Fruit fly (Drosophila melanogaster) ovary, adult (tissue): ENCODE results near the gene Sec61gamma.

Source experiments
- CG17801 ChIP-seq: fragments of 200-800 bp; optimal IDR thresholded peaks from 2 replicates; lab custom pipeline; 2019; ENCODE audit warnings: missing biosample characterization, mild to moderate bottlenecking, missing genetic modification characterization, moderate library complexity; ENCODE audit not compliant: partially characterized antibody

The Sec61gamma gene

DNA sequence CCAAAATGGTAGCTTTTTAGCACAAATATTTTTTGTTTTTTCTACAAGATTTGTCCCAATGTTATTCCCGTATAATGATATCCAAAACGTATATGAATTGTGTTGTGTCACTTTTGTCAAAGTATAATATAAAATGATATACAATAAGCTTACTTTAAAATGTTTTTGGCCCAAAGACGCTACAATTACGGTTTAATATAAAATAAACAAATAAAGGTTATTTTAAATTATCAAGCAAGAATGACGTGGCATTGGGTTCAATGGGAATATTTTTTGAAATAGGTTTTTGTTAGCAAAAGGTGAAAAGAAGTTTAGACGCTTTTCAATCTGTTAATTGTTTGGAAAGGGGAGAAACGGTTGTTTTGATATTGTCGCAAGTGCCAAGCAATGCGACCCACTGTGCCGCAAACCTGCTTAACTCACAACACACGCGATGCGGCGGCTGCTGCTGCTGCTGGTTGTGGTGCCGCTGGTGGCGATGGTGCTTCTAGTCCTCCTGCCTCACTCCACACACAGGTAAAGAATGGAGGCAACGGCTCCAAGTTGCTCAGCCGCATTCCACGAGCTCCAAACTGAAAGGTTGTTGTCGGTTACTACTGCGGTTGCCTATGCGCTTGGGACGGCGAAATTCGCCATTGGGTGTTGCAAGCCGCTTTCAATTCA lies 20.2 kb downstream of the Sec61gamma start:
- no peak for TF ChIP-seq CG17801 (GFP tag; lab: Kevin White, UChicago)

DNA sequence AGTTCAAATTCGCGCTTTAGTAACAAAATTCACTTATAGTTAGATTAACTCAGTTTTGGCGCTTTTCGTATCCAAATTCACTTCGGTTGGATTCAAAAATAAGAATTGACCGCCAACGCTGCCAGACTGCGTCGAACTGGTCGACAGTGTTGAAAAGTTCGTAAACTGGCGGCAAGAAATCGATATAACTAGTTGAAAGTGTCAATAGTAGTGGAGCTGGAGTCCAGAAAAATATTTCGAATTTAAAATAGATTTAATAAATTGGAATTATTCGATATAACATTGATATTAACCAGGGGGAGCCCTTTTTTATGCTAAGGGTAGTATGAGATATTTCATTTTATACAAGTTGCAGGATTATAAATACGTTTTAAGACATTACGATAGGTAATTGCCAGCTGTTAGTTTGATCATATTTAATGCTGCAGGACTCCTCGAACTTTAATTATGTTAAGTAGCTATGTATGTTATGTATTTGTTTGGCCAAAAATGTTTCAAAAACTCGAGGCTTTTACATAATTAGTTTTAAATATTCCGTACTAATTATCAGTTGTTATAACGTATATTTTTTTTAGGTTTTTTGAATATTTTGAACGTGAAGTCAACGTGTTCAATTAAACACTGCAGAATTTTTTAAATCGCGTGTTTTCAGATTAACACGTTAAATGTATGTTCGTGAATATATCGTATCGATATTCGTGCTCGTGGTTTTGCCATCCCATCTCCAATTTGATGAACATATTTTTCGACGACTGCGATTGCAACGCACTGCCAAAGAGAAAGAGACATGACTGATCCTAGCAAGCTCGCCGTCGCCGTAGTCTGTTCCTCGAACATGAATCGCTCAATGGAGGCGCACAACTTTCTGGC lies 21.0 kb downstream of the Sec61gamma start, which contains the start of the genes CG14223 and Ssu72:
CG14223 (minus strand) TSS at position 113 of the 870 bp plus-strand sequence.
Ssu72 (plus strand) TSS at position 703 of the 870 bp plus-strand sequence.
- no peak for TF ChIP-seq CG17801 (GFP tag; lab: Kevin White, UChicago)

- TF ChIP-seq CG17801 (GFP tag; lab: Kevin White, UChicago), result peak; percentile 13
Observed at dm6 chrX:19665684-19666141, 22.6 kb downstream of the Sec61gamma start.

DNA sequence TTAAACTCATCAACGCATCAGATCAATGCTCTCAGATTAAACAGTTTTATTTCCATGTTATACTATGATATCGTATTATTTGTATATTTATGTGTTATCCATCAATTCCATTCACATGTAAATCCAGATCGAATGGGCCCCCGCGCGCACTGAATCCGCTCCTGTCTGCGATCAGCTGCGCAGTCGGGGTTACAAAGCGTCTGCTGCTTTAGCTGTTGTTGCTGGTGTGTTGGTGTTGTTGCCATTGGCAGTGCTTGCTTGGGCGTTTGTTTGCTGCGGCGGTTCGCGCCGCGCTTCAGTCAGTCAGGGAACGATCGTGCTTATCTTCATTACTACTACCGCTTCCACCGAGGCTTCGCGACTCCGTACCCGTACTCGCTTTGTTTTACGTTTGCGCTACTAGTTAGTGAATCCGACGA lies 23.9 kb downstream of the Sec61gamma start, which contains the start of gene Zw:
Zw (plus strand) TSS at position 262 of the 419 bp plus-strand sequence.
- TF ChIP-seq CG17801 (GFP tag; lab: Kevin White, UChicago), result peak; percentile 69

dm6 chrX:19667444-19668104 lies 24.4 kb downstream of the Sec61gamma start:
- no peak for TF ChIP-seq CG17801 (GFP tag; lab: Kevin White, UChicago)

DNA sequence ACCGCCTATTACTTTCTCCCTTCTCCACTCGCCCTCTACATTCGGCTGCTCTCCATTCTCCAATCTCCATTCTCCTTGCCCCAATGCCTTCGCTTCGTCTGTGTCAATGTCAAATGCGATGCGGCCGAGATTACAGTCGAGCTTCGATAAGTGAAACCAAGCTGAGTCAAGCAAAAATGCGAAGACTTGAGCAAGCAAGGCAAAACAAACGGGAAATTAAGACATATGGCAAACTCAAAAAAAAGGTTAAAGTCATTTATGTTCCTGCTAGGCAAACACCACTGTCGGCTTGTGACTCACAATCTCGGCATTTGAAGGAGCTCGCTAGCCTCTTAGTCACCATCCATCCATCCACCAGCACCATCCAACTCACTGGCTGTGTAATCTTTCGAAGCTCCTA lies 25.3 kb downstream of the Sec61gamma start:
- TF ChIP-seq CG17801 (GFP tag; lab: Kevin White, UChicago), result peak; percentile 93

- no peak for TF ChIP-seq CG17801 (GFP tag; lab: Kevin White, UChicago)
Observed at dm6 chrX:19675662-19676061, 32.5 kb downstream of the Sec61gamma start, which contains the start of gene et. Gene et, minus strand, starts transcription at chrX:19675891.

DNA sequence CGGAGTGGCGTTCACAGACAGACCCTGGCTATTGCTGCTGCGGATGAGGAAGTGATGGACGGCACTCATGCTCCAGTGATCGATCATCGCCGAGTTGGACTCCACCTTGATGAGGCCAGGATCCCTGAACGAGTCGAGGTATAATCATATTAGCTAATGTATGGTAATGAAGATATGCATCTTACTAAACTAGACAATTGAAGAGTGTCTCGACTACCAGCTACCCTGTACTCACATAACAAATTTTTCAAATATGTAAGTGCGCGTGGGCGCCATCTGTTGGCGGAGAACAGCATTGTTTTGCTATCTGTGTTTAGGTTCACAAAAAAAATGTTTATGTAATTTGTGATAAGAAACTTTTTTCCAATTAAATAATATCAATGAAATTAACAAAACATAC lies 36.1 kb downstream of the Sec61gamma start:
- TF ChIP-seq CG17801 (GFP tag; lab: Kevin White, UChicago), result no peak

DNA sequence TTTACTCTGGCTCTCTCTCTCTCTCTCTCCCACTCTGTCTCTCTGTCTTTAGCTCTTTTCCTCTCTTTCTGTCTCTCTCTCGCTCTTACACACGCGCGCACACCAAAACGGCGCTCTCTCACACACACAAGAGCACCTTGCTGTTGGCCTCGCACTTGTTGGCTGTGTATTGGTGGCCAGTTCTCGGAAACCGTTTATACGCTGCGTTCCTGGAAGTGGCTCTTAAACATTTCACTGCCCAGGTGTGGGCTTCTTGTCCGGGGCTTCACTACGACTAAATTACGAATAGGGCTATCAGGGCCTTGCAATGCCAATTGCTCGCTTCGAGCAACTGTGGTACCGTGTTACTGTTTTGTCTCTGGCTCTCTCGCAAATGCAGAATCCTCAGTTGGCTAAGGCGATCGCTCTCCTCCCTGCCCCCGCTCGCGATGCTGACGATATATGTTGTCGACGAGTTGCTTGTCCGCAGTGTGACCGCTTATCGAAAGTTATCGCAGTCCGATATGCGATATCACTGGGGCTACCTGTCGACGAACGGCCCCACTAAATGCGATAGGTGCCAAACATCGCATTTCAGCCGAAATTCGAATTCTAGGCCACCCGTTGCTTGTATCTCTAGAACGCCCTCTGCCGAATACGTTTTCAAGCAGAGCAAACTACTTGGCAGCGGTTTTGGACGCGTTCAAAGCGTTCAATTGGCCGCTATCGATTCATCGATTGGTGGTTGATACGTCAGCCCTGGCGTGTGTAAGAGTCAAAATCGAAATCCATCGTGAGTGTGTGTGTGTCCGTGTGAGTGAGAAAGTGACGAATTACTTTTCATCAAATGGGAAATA lies 40.1 kb downstream of the Sec61gamma start, which contains the start of the genes dome and Ubqn:
dome (minus strand) TSS at position 479 of the 836 bp plus-strand sequence.
Ubqn (plus strand) TSS at position 769 of the 836 bp plus-strand sequence.
- TF ChIP-seq CG17801 (GFP tag; lab: Kevin White, UChicago), result peak; percentile 62

dm6 chrX:19684048-19684447 lies 40.9 kb downstream of the Sec61gamma start:
- TF ChIP-seq CG17801 (GFP tag; lab: Kevin White, UChicago), result no peak

DNA sequence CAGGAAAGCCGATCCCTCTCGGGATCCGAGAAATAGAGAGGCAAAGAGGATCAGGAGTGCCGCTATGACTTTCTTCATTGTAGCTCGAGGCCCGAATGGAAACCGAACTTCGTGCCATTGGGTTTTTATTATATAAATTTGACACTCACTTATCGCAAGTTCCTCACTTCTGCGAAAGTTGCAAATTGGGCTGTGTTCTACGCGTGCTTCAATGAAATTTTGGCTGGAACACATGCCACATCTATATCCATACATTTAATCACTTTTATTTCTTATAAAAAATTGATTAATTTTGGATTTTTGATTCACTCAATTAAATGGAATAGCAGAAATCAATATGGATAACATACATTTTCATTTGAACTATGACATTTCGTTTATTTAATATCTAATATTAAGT lies 45.7 kb downstream of the Sec61gamma start, which contains the start of gene CG14227:
CG14227 (minus strand) TSS at position 101 of the 400 bp plus-strand sequence.
- TF ChIP-seq CG17801 (GFP tag; lab: Kevin White, UChicago), result no peak

- no peak for TF ChIP-seq CG17801 (GFP tag; lab: Kevin White, UChicago)
Observed at dm6 chrX:19690050-19690449, 46.9 kb downstream of the Sec61gamma start.

dm6 chrX:19692951-19693698 lies 50.0 kb downstream of the Sec61gamma start, which contains the start of gene Mer:
Gene Mer, minus strand, starts transcription at chrX:19693500.
- peak; percentile 85 for TF ChIP-seq CG17801 (GFP tag; lab: Kevin White, UChicago)
